Fruit fly (Drosophila melanogaster): ENCODE data around the gene ATPsynCF6.

dm6 chr3R:23399679-23400078 lies 43.8 kb upstream of the ATPsynCF6 start:
- no peak for TF ChIP-seq Hr96 (GFP tag; optimal IDR thresholded peaks at IDR 0.05)
- no peak for TF ChIP-seq kay (GFP tag; ENCODE audit: borderline replicate concordance)

Data from whole organism, adult.